Worm (Caenorhabditis elegans) whole organism, late embryonic: ENCODE measurements around the gene T04B8.1.

Experiments
- C08G9.2 ChIP-seq: sonication (generic microtip); optimal IDR thresholded peaks from 2 replicates; lab custom pipeline; 2016; ENCODE audit warnings: mild to moderate bottlenecking, missing genetic modification characterization, moderate library complexity, missing compliant biosample characterization
- C38D4.7 ChIP-seq: fragments of 200-800 bp; sonication (Bioruptor generic); optimal IDR thresholded peaks from 2 replicates; lab custom pipeline; 2018; ENCODE audit warnings: mild to moderate bottlenecking, missing genetic modification characterization, moderate library complexity, missing compliant biosample characterization
- F13H6.1 ChIP-seq: sonication (generic microtip); optimal IDR thresholded peaks from 2 replicates; lab custom pipeline; 2016; ENCODE audit warnings: missing genetic modification characterization, missing compliant biosample characterization
- K09A11.1 ChIP-seq: sonication (generic microtip); optimal IDR thresholded peaks from 2 replicates; lab custom pipeline; 2017; ENCODE audit warnings: antibody characterized with exemption, mild to moderate bottlenecking, missing genetic modification characterization, missing compliant biosample characterization; ENCODE audit not compliant: insufficient read depth
- T23F11.4 ChIP-seq: fragments of 200-800 bp; sonication (Bioruptor generic); optimal IDR thresholded peaks from 2 replicates; lab custom pipeline; 2018; ENCODE audit warnings: mild to moderate bottlenecking, missing genetic modification characterization, missing compliant biosample characterization
- Y22D7AL.16 ChIP-seq: sonication (generic microtip); optimal IDR thresholded peaks from 2 replicates; lab custom pipeline; 2016; ENCODE audit warnings: missing genetic modification characterization, missing compliant biosample characterization
- ahr-1 ChIP-seq: sonication (generic microtip); optimal IDR thresholded peaks from 2 replicates; lab custom pipeline; 2016; ENCODE audit warnings: missing genetic modification characterization, missing compliant biosample characterization
- ama-1 ChIP-seq: fragments of 150-350 bp; optimal IDR thresholded peaks from 2 replicates; lab custom pipeline; 2014
- ceh-14 ChIP-seq: sonication (generic microtip); optimal IDR thresholded peaks from 2 replicates; lab custom pipeline; 2016; ENCODE audit warnings: missing genotype, missing genetic modification characterization, missing compliant biosample characterization
- ceh-19 ChIP-seq: fragments of 200-800 bp; sonication (Bioruptor generic); optimal IDR thresholded peaks from 2 replicates; lab custom pipeline; 2018; ENCODE audit warnings: mild to moderate bottlenecking, missing genetic modification characterization, missing compliant biosample characterization
- ceh-22 ChIP-seq: sonication (generic microtip); optimal IDR thresholded peaks from 2 replicates; lab custom pipeline; 2017; ENCODE audit warnings: missing biosample characterization, missing genetic modification characterization
- ceh-31 ChIP-seq: sonication (generic microtip); optimal IDR thresholded peaks from 2 replicates; lab custom pipeline; 2016; ENCODE audit warnings: missing genetic modification characterization, missing compliant biosample characterization
- ceh-34 ChIP-seq: sonication (generic microtip); optimal IDR thresholded peaks from 2 replicates; lab custom pipeline; 2016; ENCODE audit warnings: mild to moderate bottlenecking, missing genetic modification characterization, missing compliant biosample characterization
- ceh-45 ChIP-seq: fragments of 200-800 bp; sonication (Bioruptor generic); IDR thresholded peaks from 2 replicates; pipeline ENCODE4 v1.3.6; 2022; ENCODE audit warnings: missing genetic modification reagents, missing genetic modification characterization, missing compliant biosample characterization
- ceh-48 ChIP-seq: sonication (generic microtip); optimal IDR thresholded peaks from 2 replicates; lab custom pipeline; 2016; ENCODE audit warnings: missing genetic modification characterization, inconsistent platforms, missing compliant biosample characterization
- che-1 ChIP-seq: sonication (generic microtip); optimal IDR thresholded peaks from 2 replicates; lab custom pipeline; 2016; ENCODE audit warnings: mild to moderate bottlenecking, missing genetic modification characterization, missing compliant biosample characterization
- elt-2 ChIP-seq: sonication (generic microtip); optimal IDR thresholded peaks from 2 replicates; lab custom pipeline; 2016; ENCODE audit warnings: missing genetic modification reagents, missing genetic modification characterization, missing compliant biosample characterization
- elt-4 ChIP-seq: sonication (generic microtip); optimal IDR thresholded peaks from 2 replicates; lab custom pipeline; 2016; ENCODE audit warnings: missing genetic modification characterization, missing compliant biosample characterization
- ets-4 ChIP-seq: sonication (generic microtip); optimal IDR thresholded peaks from 2 replicates; lab custom pipeline; 2016; ENCODE audit warnings: missing genetic modification characterization, missing compliant biosample characterization
- fax-1 ChIP-seq: sonication (generic microtip); optimal IDR thresholded peaks from 2 replicates; lab custom pipeline; 2016; ENCODE audit warnings: missing genotype, missing genetic modification characterization, missing compliant biosample characterization
- gmeb-2 ChIP-seq: sonication (generic microtip); optimal IDR thresholded peaks from 2 replicates; lab custom pipeline; 2016; ENCODE audit warnings: missing genetic modification characterization, inconsistent platforms, missing compliant biosample characterization
- hlh-13 ChIP-seq: fragments of 200-800 bp; sonication (Bioruptor generic); optimal IDR thresholded peaks from 2 replicates; lab custom pipeline; 2018; ENCODE audit warnings: mild to moderate bottlenecking, missing genetic modification characterization, missing compliant biosample characterization
- hlh-15 ChIP-seq: sonication (generic microtip); optimal IDR thresholded peaks from 2 replicates; lab custom pipeline; 2016; ENCODE audit warnings: missing genetic modification characterization, missing compliant biosample characterization
- hlh-30 ChIP-seq: sonication (generic microtip); optimal IDR thresholded peaks from 2 replicates; lab custom pipeline; 2017; ENCODE audit warnings: antibody characterized with exemption, missing genetic modification characterization, missing compliant biosample characterization; ENCODE audit not compliant: insufficient read depth
- hlh-6 ChIP-seq: sonication (generic microtip); optimal IDR thresholded peaks from 2 replicates; lab custom pipeline; 2016; ENCODE audit warnings: missing genotype, missing genetic modification characterization, missing compliant biosample characterization
- hlh-8 ChIP-seq: sonication (generic microtip); optimal IDR thresholded peaks from 2 replicates; lab custom pipeline; 2016; ENCODE audit warnings: missing genotype, missing genetic modification characterization, missing compliant biosample characterization
- madf-2 ChIP-seq: sonication (generic microtip); optimal IDR thresholded peaks from 2 replicates; lab custom pipeline; 2017; ENCODE audit warnings: missing genetic modification characterization, missing compliant biosample characterization
- nfya-1 ChIP-seq: sonication (generic microtip); optimal IDR thresholded peaks from 2 replicates; lab custom pipeline; 2017; ENCODE audit warnings: missing genetic modification characterization, mild to moderate bottlenecking, missing compliant biosample characterization, antibody characterized with exemption, moderate library complexity
- nhr-232 ChIP-seq: sonication (generic microtip); optimal IDR thresholded peaks from 2 replicates; lab custom pipeline; 2016; ENCODE audit warnings: missing genetic modification characterization, missing compliant biosample characterization
- npax-4 ChIP-seq: sonication (generic microtip); optimal IDR thresholded peaks from 2 replicates; lab custom pipeline; 2016; ENCODE audit warnings: missing genetic modification characterization, missing compliant biosample characterization
- odd-2 ChIP-seq: sonication (generic microtip); optimal IDR thresholded peaks from 2 replicates; lab custom pipeline; 2017; ENCODE audit warnings: antibody characterized with exemption, mild to moderate bottlenecking, missing genetic modification characterization, missing compliant biosample characterization
- pag-3 ChIP-seq: sonication (generic microtip); optimal IDR thresholded peaks from 2 replicates; lab custom pipeline; 2016; ENCODE audit warnings: missing compliant biosample characterization, missing genetic modification characterization, borderline replicate concordance
- pha-2 ChIP-seq: sonication (generic microtip); optimal IDR thresholded peaks from 2 replicates; lab custom pipeline; 2017; ENCODE audit warnings: mild to moderate bottlenecking, missing genetic modification characterization, missing compliant biosample characterization
- pha-4 ChIP-seq: fragments of 150-350 bp; optimal IDR thresholded peaks from 2 replicates; lab custom pipeline; 2018; ENCODE audit warnings: missing biosample characterization, missing genetic modification reagents, missing genetic modification characterization
- pros-1 ChIP-seq: fragments of 150-350 bp; optimal IDR thresholded peaks from 2 replicates; lab custom pipeline; 2014; ENCODE audit warnings: missing biosample characterization, missing genetic modification reagents, missing genetic modification characterization
- ref-2 ChIP-seq: sonication (generic microtip); optimal IDR thresholded peaks from 2 replicates; lab custom pipeline; 2016; ENCODE audit warnings: missing genetic modification characterization, missing compliant biosample characterization
- rnt-1 ChIP-seq: sonication (generic microtip); optimal IDR thresholded peaks from 2 replicates; lab custom pipeline; 2016; ENCODE audit warnings: missing genetic modification characterization, missing compliant biosample characterization
- tbx-2 ChIP-seq: sonication (generic microtip); optimal IDR thresholded peaks from 2 replicates; lab custom pipeline; 2016; ENCODE audit warnings: missing genetic modification characterization, missing compliant biosample characterization
- ttx-3 ChIP-seq: sonication (generic microtip); optimal IDR thresholded peaks from 2 replicates; lab custom pipeline; 2016; ENCODE audit warnings: missing genetic modification reagents, missing genetic modification characterization, missing compliant biosample characterization
- unc-3 ChIP-seq, 2 experiments: fragments of 200-800 bp in 1 of 2; sonication (Bioruptor generic) in 1 of 2; sonication (generic microtip) in 1 of 2; conservative IDR thresholded peaks in 1 of 2; optimal IDR thresholded peaks in 1 of 2; 2 replicates each; pipeline versions ENCODE4 v1.3.6 to Lab custom; 2016 to 2022; ENCODE audit warnings: missing compliant biosample characterization in 2 of 2, missing genetic modification characterization in 2 of 2, missing genetic modification reagents in 1 of 2
- unc-42 ChIP-seq: sonication (generic microtip); optimal IDR thresholded peaks from 2 replicates; lab custom pipeline; 2016; ENCODE audit warnings: missing genotype, missing genetic modification characterization, missing compliant biosample characterization
- unc-55 ChIP-seq: sonication (generic microtip); optimal IDR thresholded peaks from 2 replicates; lab custom pipeline; 2017; ENCODE audit warnings: missing biosample characterization, missing genetic modification reagents, missing genetic modification characterization
- ztf-16 ChIP-seq: sonication (generic microtip); optimal IDR thresholded peaks from 2 replicates; lab custom pipeline; 2017; ENCODE audit warnings: missing genetic modification characterization, missing compliant biosample characterization

Gene T04B8.1

DNA sequence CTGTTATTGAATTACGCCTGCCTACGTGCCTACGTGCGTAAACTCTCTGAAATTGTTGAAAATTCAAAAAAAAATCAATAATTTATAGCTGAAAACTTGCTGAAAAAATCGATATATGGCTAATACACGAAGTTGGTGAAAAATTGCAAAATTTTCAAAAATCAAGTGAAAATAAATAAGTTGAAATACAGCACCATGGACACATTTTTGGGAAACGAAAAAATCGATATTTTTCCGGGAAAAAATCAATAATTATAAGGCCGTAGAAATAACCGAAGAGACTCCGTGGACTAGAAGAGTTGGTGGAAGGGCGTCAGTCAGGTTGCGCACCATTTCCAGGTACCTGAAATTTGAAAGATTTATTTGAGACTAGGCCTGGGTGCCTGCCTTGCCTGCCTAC lies 19.4 kb upstream of the T04B8.1 start:
- peak; percentile 48 for TF ChIP-seq ceh-48 (tag; lab: Kevin White, UChicago)
- TF ChIP-seq ref-2 (tag; lab: Kevin White, UChicago), result no peak

DNA sequence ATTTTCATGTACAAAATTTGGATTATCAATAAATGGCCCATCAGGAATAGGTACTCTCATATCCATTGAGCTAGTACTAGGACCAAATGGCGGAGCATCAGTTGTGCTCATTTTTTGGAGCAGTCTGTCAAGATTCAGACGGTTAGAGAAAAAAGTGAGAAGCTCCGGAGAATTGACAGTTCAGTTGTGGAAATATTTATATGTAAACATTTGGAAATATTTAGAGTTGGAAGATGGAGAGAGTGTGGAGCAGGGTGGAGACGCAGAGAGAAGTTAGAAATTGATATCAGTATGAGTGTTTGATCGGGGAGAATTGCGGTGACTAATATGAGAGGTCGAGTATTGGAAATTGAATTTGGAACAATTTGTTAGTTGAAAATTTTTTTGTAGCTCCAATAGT lies 12.9 kb upstream of the T04B8.1 start:
- TF ChIP-seq tbx-2, result no peak
- no peak for TF ChIP-seq Y22D7AL.16 (tag; lab: Kevin White, UChicago)
- no peak for TF ChIP-seq che-1
- no peak for TF ChIP-seq ahr-1 (tag; lab: Kevin White, UChicago)
- no peak for TF ChIP-seq ceh-19 (GFP tag; lab: Kevin White, UChicago)
- TF ChIP-seq ceh-45 (GFP tag; lab: Robert Waterston, UW), result no peak
- TF ChIP-seq pha-4, result no peak
- TF ChIP-seq elt-2 (tag; lab: Kevin White, UChicago), result no peak
- no peak for TF ChIP-seq ceh-31 (tag; lab: Kevin White, UChicago)
- no peak for TF ChIP-seq ztf-16
- TF ChIP-seq, all 69 proteins: peak for 0

DNA sequence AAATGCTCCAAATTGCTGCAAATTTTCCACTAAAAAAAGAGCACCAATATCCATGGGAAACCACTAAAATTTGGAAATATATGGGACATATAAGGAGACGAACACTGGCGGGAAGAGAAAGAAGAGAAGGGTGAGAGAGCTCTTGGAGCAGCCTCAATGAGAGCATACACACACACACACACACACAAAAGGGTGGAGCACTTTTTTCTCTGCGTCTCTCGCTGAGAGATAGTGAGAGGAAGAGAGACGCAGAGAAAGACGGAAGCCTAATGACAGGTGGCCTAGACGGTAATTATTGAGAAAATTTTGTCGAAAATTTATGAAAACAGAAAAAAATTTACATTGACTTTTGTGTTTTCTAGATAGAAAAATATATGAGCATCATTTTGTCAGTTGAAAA lies 11.6 kb upstream of the T04B8.1 start:
- peak; percentile 26 for TF ChIP-seq unc-55 (GFP tag; lab: Kevin White, UChicago)
- TF ChIP-seq elt-2 (tag; lab: Kevin White, UChicago), result no peak
- TF ChIP-seq F13H6.1, result no peak
- TF ChIP-seq ceh-31 (tag; lab: Kevin White, UChicago), result peak; percentile 26
- peak; percentile 53 for TF ChIP-seq ceh-34 (tag; lab: Kevin White, UChicago)
- TF ChIP-seq nfya-1 (tag; lab: Kevin White, UChicago), result peak; percentile 45

DNA sequence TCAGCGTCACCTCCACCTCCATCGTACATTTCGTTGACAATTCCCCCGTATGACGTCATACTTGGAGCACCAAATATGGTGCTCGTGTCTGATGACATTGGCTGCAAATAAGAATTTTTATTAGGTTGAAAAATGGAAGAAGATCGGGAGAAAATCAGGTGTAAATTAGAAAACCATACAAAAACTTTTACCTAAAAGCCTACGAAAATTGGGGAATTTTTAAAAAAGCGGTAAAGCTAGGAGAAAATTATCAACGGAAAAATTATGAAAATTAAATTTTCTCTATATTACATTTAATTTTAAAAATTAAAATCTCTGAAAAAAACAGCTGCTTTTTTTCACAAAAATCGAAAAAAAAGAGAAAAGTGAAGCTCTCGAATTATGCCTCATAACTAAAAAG lies 9.6 kb upstream of the T04B8.1 start, which contains the start of gene T04B8.5:
Gene T04B8.5, minus strand, starts transcription at position 101 of the 400 bp plus-strand sequence.
- TF ChIP-seq ceh-48 (tag; lab: Kevin White, UChicago) (no peak), C38D4.7 (GFP tag; lab: Kevin White, UChicago) (no peak), K09A11.1 (tag; lab: Kevin White, UChicago) (no peak), ceh-31 (tag; lab: Kevin White, UChicago) (no peak), gmeb-2 (tag; lab: Kevin White, UChicago) (no peak), nhr-232 (tag; lab: Kevin White, UChicago) (no peak), hlh-8 (tag; lab: Kevin White, UChicago) (no peak), ceh-22 (tag; lab: Kevin White, UChicago) (no peak), ahr-1 (tag; lab: Kevin White, UChicago) (no peak), ref-2 (tag; lab: Kevin White, UChicago) (no peak), C08G9.2 (tag; lab: Kevin White, UChicago) (no peak), pha-2 (tag; lab: Kevin White, UChicago) (no peak), rnt-1 (no peak), ceh-14 (no peak), T23F11.4 (GFP tag; lab: Kevin White, UChicago) (no peak), pros-1 (tag; lab: Kevin White, UChicago) (no peak), npax-4 (tag; lab: Kevin White, UChicago) (no peak), hlh-6 (tag; lab: Kevin White, UChicago) (no peak), unc-3 (GFP tag; conservative IDR thresholded peaks at IDR 0.05; lab: Robert Waterston, UW) (no peak), unc-3 (tag; optimal IDR thresholded peaks at IDR 0.05; lab: Kevin White, UChicago) (no peak), pag-3 (tag; lab: Kevin White, UChicago) (no peak)

DNA sequence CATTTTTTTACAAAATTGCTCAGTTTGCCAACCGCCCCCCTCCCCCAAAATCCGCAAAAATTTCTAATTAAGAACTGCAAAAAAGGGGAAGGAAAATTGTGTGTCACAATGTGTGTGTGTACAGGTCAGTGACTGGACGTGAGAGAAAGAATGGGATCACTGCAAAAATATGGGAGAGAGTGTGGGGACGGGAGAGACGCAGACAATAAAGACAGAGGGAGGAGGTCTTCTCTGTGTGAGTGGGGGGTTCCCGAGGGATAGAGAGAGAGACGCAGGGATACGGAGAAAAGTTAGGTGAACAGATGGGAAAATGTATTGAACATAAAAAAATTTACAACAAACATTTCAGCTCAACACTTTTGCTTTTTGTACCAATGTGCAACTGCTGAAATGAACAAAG lies 8.2 kb upstream of the T04B8.1 start:
- TF ChIP-seq hlh-30 (tag; lab: Kevin White, UChicago) (peak; percentile 18), fax-1 (tag; lab: Kevin White, UChicago) (no peak), ets-4 (no peak), ama-1 (lab: Kevin White, UChicago) (no peak), hlh-15 (tag; lab: Kevin White, UChicago) (no peak), odd-2 (tag; lab: Kevin White, UChicago) (no peak), elt-4 (tag; lab: Kevin White, UChicago) (no peak), hlh-13 (GFP tag; lab: Kevin White, UChicago) (no peak), ceh-22 (tag; lab: Kevin White, UChicago) (no peak), ceh-48 (tag; lab: Kevin White, UChicago) (no peak), elt-2 (tag; lab: Kevin White, UChicago) (no peak), unc-42 (tag; lab: Kevin White, UChicago) (peak; percentile 12), ttx-3 (no peak), C38D4.7 (GFP tag; lab: Kevin White, UChicago) (no peak), ceh-19 (GFP tag; lab: Kevin White, UChicago) (no peak), pag-3 (tag; lab: Kevin White, UChicago) (no peak), tbx-2 (peak; percentile 38), ceh-34 (tag; lab: Kevin White, UChicago) (peak; percentile 27), hlh-8 (tag; lab: Kevin White, UChicago) (no peak), ref-2 (tag; lab: Kevin White, UChicago) (no peak), madf-2 (tag; lab: Kevin White, UChicago) (no peak)
